Worm (Caenorhabditis elegans) whole organism, late embryonic: ENCODE measurements around the gene chs-2.
A peak's percentile ranks its signal among the peaks of the same experiment; 100 is the strongest.

ENCODE experiments used
- C38D4.7 ChIP-seq: fragments of 200-800 bp; sonication (Bioruptor generic); optimal IDR thresholded peaks from 2 replicates; lab custom pipeline; 2018; ENCODE audit warnings: mild to moderate bottlenecking, missing genetic modification characterization, moderate library complexity, missing compliant biosample characterization
- F13H6.1 ChIP-seq: sonication (generic microtip); optimal IDR thresholded peaks from 2 replicates; lab custom pipeline; 2016; ENCODE audit warnings: missing genetic modification characterization, missing compliant biosample characterization
- K09A11.1 ChIP-seq: sonication (generic microtip); optimal IDR thresholded peaks from 2 replicates; lab custom pipeline; 2017; ENCODE audit warnings: antibody characterized with exemption, mild to moderate bottlenecking, missing genetic modification characterization, missing compliant biosample characterization; ENCODE audit not compliant: insufficient read depth
- T23F11.4 ChIP-seq: fragments of 200-800 bp; sonication (Bioruptor generic); optimal IDR thresholded peaks from 2 replicates; lab custom pipeline; 2018; ENCODE audit warnings: mild to moderate bottlenecking, missing genetic modification characterization, missing compliant biosample characterization
- ahr-1 ChIP-seq: sonication (generic microtip); optimal IDR thresholded peaks from 2 replicates; lab custom pipeline; 2016; ENCODE audit warnings: missing genetic modification characterization, missing compliant biosample characterization
- ceh-19 ChIP-seq: fragments of 200-800 bp; sonication (Bioruptor generic); optimal IDR thresholded peaks from 2 replicates; lab custom pipeline; 2018; ENCODE audit warnings: mild to moderate bottlenecking, missing genetic modification characterization, missing compliant biosample characterization
- ceh-2 ChIP-seq: sonication (generic microtip); optimal IDR thresholded peaks from 2 replicates; lab custom pipeline; 2016; ENCODE audit warnings: missing genotype, missing genetic modification characterization, missing compliant biosample characterization
- ceh-22 ChIP-seq: sonication (generic microtip); optimal IDR thresholded peaks from 2 replicates; lab custom pipeline; 2017; ENCODE audit warnings: missing biosample characterization, missing genetic modification characterization
- ceh-34 ChIP-seq: sonication (generic microtip); optimal IDR thresholded peaks from 2 replicates; lab custom pipeline; 2016; ENCODE audit warnings: mild to moderate bottlenecking, missing genetic modification characterization, missing compliant biosample characterization
- ceh-6 ChIP-seq: fragments of 200-800 bp; sonication (Bioruptor generic); optimal IDR thresholded peaks from 2 replicates; lab custom pipeline; 2018; ENCODE audit warnings: mild to moderate bottlenecking, missing genetic modification characterization, missing compliant biosample characterization
- ceh-9 ChIP-seq: sonication (generic microtip); optimal IDR thresholded peaks from 2 replicates; lab custom pipeline; 2016; ENCODE audit warnings: mild to moderate bottlenecking, missing genetic modification characterization, inconsistent platforms, missing compliant biosample characterization
- che-1 ChIP-seq: sonication (generic microtip); optimal IDR thresholded peaks from 2 replicates; lab custom pipeline; 2016; ENCODE audit warnings: mild to moderate bottlenecking, missing genetic modification characterization, missing compliant biosample characterization
- dmd-4 ChIP-seq: sonication (generic microtip); optimal IDR thresholded peaks from 2 replicates; lab custom pipeline; 2016; ENCODE audit warnings: borderline replicate concordance, missing genetic modification characterization, missing compliant biosample characterization
- dve-1 ChIP-seq: sonication (generic microtip); optimal IDR thresholded peaks from 2 replicates; lab custom pipeline; 2017; ENCODE audit warnings: antibody characterized with exemption, mild to moderate bottlenecking, missing genetic modification characterization, missing compliant biosample characterization
- elt-4 ChIP-seq: sonication (generic microtip); optimal IDR thresholded peaks from 2 replicates; lab custom pipeline; 2016; ENCODE audit warnings: missing genetic modification characterization, missing compliant biosample characterization
- ets-4 ChIP-seq: sonication (generic microtip); optimal IDR thresholded peaks from 2 replicates; lab custom pipeline; 2016; ENCODE audit warnings: missing genetic modification characterization, missing compliant biosample characterization
- eyg-1 ChIP-seq: sonication (generic microtip); optimal IDR thresholded peaks from 2 replicates; lab custom pipeline; 2016; ENCODE audit warnings: missing genotype, missing genetic modification characterization, missing compliant biosample characterization
- fax-1 ChIP-seq: sonication (generic microtip); optimal IDR thresholded peaks from 2 replicates; lab custom pipeline; 2016; ENCODE audit warnings: missing genotype, missing genetic modification characterization, missing compliant biosample characterization
- fkh-10 ChIP-seq: fragments of 150-350 bp; optimal IDR thresholded peaks from 2 replicates; lab custom pipeline; 2014; ENCODE audit warnings: missing biosample characterization, missing genetic modification reagents, missing genetic modification characterization
- fkh-6 ChIP-seq: sonication (generic microtip); optimal IDR thresholded peaks from 2 replicates; lab custom pipeline; 2016; ENCODE audit warnings: missing genetic modification characterization, missing compliant biosample characterization
- gmeb-2 ChIP-seq: sonication (generic microtip); optimal IDR thresholded peaks from 2 replicates; lab custom pipeline; 2016; ENCODE audit warnings: missing genetic modification characterization, inconsistent platforms, missing compliant biosample characterization
- hlh-13 ChIP-seq: fragments of 200-800 bp; sonication (Bioruptor generic); optimal IDR thresholded peaks from 2 replicates; lab custom pipeline; 2018; ENCODE audit warnings: mild to moderate bottlenecking, missing genetic modification characterization, missing compliant biosample characterization
- hlh-15 ChIP-seq: sonication (generic microtip); optimal IDR thresholded peaks from 2 replicates; lab custom pipeline; 2016; ENCODE audit warnings: missing genetic modification characterization, missing compliant biosample characterization
- hlh-6 ChIP-seq: sonication (generic microtip); optimal IDR thresholded peaks from 2 replicates; lab custom pipeline; 2016; ENCODE audit warnings: missing genotype, missing genetic modification characterization, missing compliant biosample characterization
- hlh-8 ChIP-seq: sonication (generic microtip); optimal IDR thresholded peaks from 2 replicates; lab custom pipeline; 2016; ENCODE audit warnings: missing genotype, missing genetic modification characterization, missing compliant biosample characterization
- lin-11 ChIP-seq: fragments of 200-800 bp; sonication (Bioruptor generic); optimal IDR thresholded peaks from 2 replicates; lab custom pipeline; 2018; ENCODE audit warnings: mild to moderate bottlenecking, missing genetic modification characterization, missing compliant biosample characterization
- madf-2 ChIP-seq: sonication (generic microtip); optimal IDR thresholded peaks from 2 replicates; lab custom pipeline; 2017; ENCODE audit warnings: missing genetic modification characterization, missing compliant biosample characterization
- mec-3 ChIP-seq: sonication (generic microtip); optimal IDR thresholded peaks from 2 replicates; lab custom pipeline; 2016; ENCODE audit warnings: borderline replicate concordance, missing genetic modification characterization, missing compliant biosample characterization
- nfya-1 ChIP-seq: sonication (generic microtip); optimal IDR thresholded peaks from 2 replicates; lab custom pipeline; 2017; ENCODE audit warnings: missing genetic modification characterization, mild to moderate bottlenecking, missing compliant biosample characterization, antibody characterized with exemption, moderate library complexity
- nhr-232 ChIP-seq: sonication (generic microtip); optimal IDR thresholded peaks from 2 replicates; lab custom pipeline; 2016; ENCODE audit warnings: missing genetic modification characterization, missing compliant biosample characterization
- npax-4 ChIP-seq: sonication (generic microtip); optimal IDR thresholded peaks from 2 replicates; lab custom pipeline; 2016; ENCODE audit warnings: missing genetic modification characterization, missing compliant biosample characterization
- odd-2 ChIP-seq: sonication (generic microtip); optimal IDR thresholded peaks from 2 replicates; lab custom pipeline; 2017; ENCODE audit warnings: antibody characterized with exemption, mild to moderate bottlenecking, missing genetic modification characterization, missing compliant biosample characterization
- pag-3 ChIP-seq: sonication (generic microtip); optimal IDR thresholded peaks from 2 replicates; lab custom pipeline; 2016; ENCODE audit warnings: missing compliant biosample characterization, missing genetic modification characterization, borderline replicate concordance
- pax-1 ChIP-seq: fragments of 150-350 bp; optimal IDR thresholded peaks from 2 replicates; lab custom pipeline; 2014; ENCODE audit warnings: missing biosample characterization, missing genetic modification characterization
- pha-2 ChIP-seq: sonication (generic microtip); optimal IDR thresholded peaks from 2 replicates; lab custom pipeline; 2017; ENCODE audit warnings: mild to moderate bottlenecking, missing genetic modification characterization, missing compliant biosample characterization
- pqm-1 ChIP-seq: sonication (generic microtip); optimal IDR thresholded peaks from 2 replicates; lab custom pipeline; 2016; ENCODE audit warnings: missing genetic modification characterization, missing compliant biosample characterization
- ref-2 ChIP-seq: sonication (generic microtip); optimal IDR thresholded peaks from 2 replicates; lab custom pipeline; 2016; ENCODE audit warnings: missing genetic modification characterization, missing compliant biosample characterization
- sdc-2 ChIP-seq: sonication (generic microtip); optimal IDR thresholded peaks from 2 replicates; lab custom pipeline; 2016; ENCODE audit warnings: missing genotype, missing genetic modification characterization, missing compliant biosample characterization
- syd-9 ChIP-seq: sonication (generic microtip); optimal IDR thresholded peaks from 2 replicates; lab custom pipeline; 2016; ENCODE audit warnings: mild to moderate bottlenecking, missing genetic modification characterization, moderate library complexity, missing compliant biosample characterization
- tbx-2 ChIP-seq: sonication (generic microtip); optimal IDR thresholded peaks from 2 replicates; lab custom pipeline; 2016; ENCODE audit warnings: missing genetic modification characterization, missing compliant biosample characterization
- tbx-7 ChIP-seq: sonication (generic microtip); optimal IDR thresholded peaks from 2 replicates; lab custom pipeline; 2016; ENCODE audit warnings: missing genotype, missing genetic modification characterization, missing compliant biosample characterization
- unc-3 ChIP-seq, 2 experiments: fragments of 200-800 bp in 1 of 2; sonication (Bioruptor generic) in 1 of 2; sonication (generic microtip) in 1 of 2; conservative IDR thresholded peaks in 1 of 2; optimal IDR thresholded peaks in 1 of 2; 2 replicates each; pipeline versions ENCODE4 v1.3.6 to Lab custom; 2016 to 2022; ENCODE audit warnings: missing compliant biosample characterization in 2 of 2, missing genetic modification characterization in 2 of 2, missing genetic modification reagents in 1 of 2
- unc-42 ChIP-seq: sonication (generic microtip); optimal IDR thresholded peaks from 2 replicates; lab custom pipeline; 2016; ENCODE audit warnings: missing genotype, missing genetic modification characterization, missing compliant biosample characterization
- ztf-16 ChIP-seq: sonication (generic microtip); optimal IDR thresholded peaks from 2 replicates; lab custom pipeline; 2017; ENCODE audit warnings: missing genetic modification characterization, missing compliant biosample characterization

Gene chs-2

DNA sequence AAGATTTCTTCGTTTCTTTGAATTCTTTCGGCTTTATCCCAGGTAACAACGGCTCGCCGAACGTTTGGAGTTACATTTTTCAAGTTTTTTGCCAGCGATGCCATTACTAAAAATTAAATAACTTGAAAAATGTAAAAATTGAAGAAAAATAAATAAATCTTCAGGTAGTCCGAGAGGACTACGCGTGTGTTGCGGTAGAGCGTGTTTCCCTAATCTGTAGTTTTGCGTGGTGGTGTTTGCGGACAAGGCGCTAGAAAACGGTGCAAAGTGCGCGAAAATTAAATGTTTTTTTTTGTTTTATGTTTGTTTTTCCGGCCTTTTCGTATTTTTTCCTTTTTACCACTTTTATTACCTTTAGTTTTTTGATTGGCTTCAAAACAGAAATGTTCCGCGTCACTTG is 40.9 kb upstream of the chs-2 start, which contains the start of gene mrpl-28 (continued):
- no peak for TF ChIP-seq C38D4.7 (GFP tag; lab: Kevin White, UChicago)
- TF ChIP-seq fkh-10 (GFP tag; lab: Kevin White, UChicago), result no peak
- TF ChIP-seq odd-2, result no peak
- TF ChIP-seq T23F11.4 (GFP tag; lab: Kevin White, UChicago), result no peak
- no peak for TF ChIP-seq gmeb-2 (tag; lab: Kevin White, UChicago)
- peak; percentile 25 for TF ChIP-seq ceh-34 (tag; lab: Kevin White, UChicago)
- TF ChIP-seq ceh-6 (GFP tag; lab: Kevin White, UChicago), result no peak
- no peak for TF ChIP-seq lin-11 (tag; lab: Kevin White, UChicago)
- TF ChIP-seq pax-1 (tag; lab: Kevin White, UChicago), result peak; percentile 71
- TF ChIP-seq K09A11.1 (tag; lab: Kevin White, UChicago), result no peak
- peak; percentile 50 for TF ChIP-seq ets-4
- peak; percentile 57 for TF ChIP-seq dve-1 (tag; lab: Kevin White, UChicago)
- TF ChIP-seq tbx-2 (tag; lab: Kevin White, UChicago), result peak; percentile 40
- no peak for TF ChIP-seq ceh-9 (tag; lab: Kevin White, UChicago)
- TF ChIP-seq npax-4 (tag; lab: Kevin White, UChicago), result no peak
- no peak for TF ChIP-seq eyg-1 (tag; lab: Kevin White, UChicago)
- no peak for TF ChIP-seq ceh-19 (GFP tag; lab: Kevin White, UChicago)
- TF ChIP-seq ceh-2 (tag; lab: Kevin White, UChicago), result no peak
- TF ChIP-seq F13H6.1 (tag; lab: Kevin White, UChicago), result no peak
- no peak for TF ChIP-seq hlh-13 (GFP tag; lab: Kevin White, UChicago)
- no peak for TF ChIP-seq tbx-7 (tag; lab: Kevin White, UChicago)
- TF ChIP-seq sdc-2 (tag; lab: Kevin White, UChicago), result no peak
- TF ChIP-seq syd-9 (tag; lab: Kevin White, UChicago), result no peak
- no peak for TF ChIP-seq dmd-4
- no peak for TF ChIP-seq ref-2 (tag; lab: Kevin White, UChicago)
- no peak for TF ChIP-seq fax-1 (tag; lab: Kevin White, UChicago)
- no peak for TF ChIP-seq ceh-22 (tag; lab: Kevin White, UChicago)
- TF ChIP-seq fkh-6 (tag; lab: Kevin White, UChicago), result no peak
- no peak for TF ChIP-seq unc-3 (GFP tag; conservative IDR thresholded peaks at IDR 0.05; lab: Robert Waterston, UW)
- no peak for TF ChIP-seq unc-3 (tag; optimal IDR thresholded peaks at IDR 0.05; lab: Kevin White, UChicago)
- no peak for TF ChIP-seq elt-4 (tag; lab: Kevin White, UChicago)
- TF ChIP-seq unc-42 (tag; lab: Kevin White, UChicago), result peak; percentile 69
- no peak for TF ChIP-seq mec-3
- no peak for TF ChIP-seq ahr-1 (tag; lab: Kevin White, UChicago)
- no peak for TF ChIP-seq nhr-232
- no peak for TF ChIP-seq pag-3 (tag; lab: Kevin White, UChicago)
- TF ChIP-seq nfya-1, result peak; percentile 66
- no peak for TF ChIP-seq pha-2 (tag; lab: Kevin White, UChicago)
- TF ChIP-seq hlh-6 (tag; lab: Kevin White, UChicago), result no peak
- TF ChIP-seq hlh-15 (tag; lab: Kevin White, UChicago), result no peak
- no peak for TF ChIP-seq ztf-16 (tag; lab: Kevin White, UChicago)
- TF ChIP-seq madf-2 (tag; lab: Kevin White, UChicago), result no peak
- TF ChIP-seq che-1 (tag; lab: Kevin White, UChicago), result no peak
- peak; percentile 43 for TF ChIP-seq pqm-1 (tag; lab: Kevin White, UChicago)
- no peak for TF ChIP-seq hlh-8 (tag; lab: Kevin White, UChicago)
